Worm (Caenorhabditis elegans) whole organism, L4 larva: ENCODE data around the gene C53C7.3.

Source experiments
- ceh-32 ChIP-seq: sonication (generic microtip); optimal IDR thresholded peaks from 2 replicates; lab custom pipeline; 2016; ENCODE audit warnings: mild to moderate bottlenecking, missing genetic modification characterization, missing compliant biosample characterization; ENCODE audit not compliant: poor library complexity
- ceh-44 ChIP-seq: fragments of 200-800 bp; sonication (Bioruptor generic); IDR thresholded peaks from 2 replicates; pipeline ENCODE4 v1.3.6; 2022; ENCODE audit warnings: missing genetic modification reagents, missing genetic modification characterization, missing compliant biosample characterization
- egl-27 ChIP-seq: sonication (generic microtip); optimal IDR thresholded peaks from 3 replicates; lab custom pipeline; 2017; ENCODE audit warnings: missing biosample characterization, missing genetic modification reagents, missing genetic modification characterization
- fos-1 ChIP-seq: fragments of 150-350 bp; optimal IDR thresholded peaks from 2 replicates; lab custom pipeline; 2014; ENCODE audit warnings: missing biosample characterization, missing genetic modification characterization
- mep-1 ChIP-seq: fragments of 150-350 bp; sonication (generic microtip); optimal IDR thresholded peaks from 3 replicates; lab custom pipeline; 2014; ENCODE audit warnings: missing biosample characterization, missing genetic modification characterization
- nhr-10 ChIP-seq: fragments of 150-350 bp; optimal IDR thresholded peaks from 2 replicates; lab custom pipeline; 2014; ENCODE audit warnings: missing biosample characterization, missing genetic modification characterization
- unc-62 ChIP-seq, 3 experiments: fragments of 150-350 bp in 1 of 3; sonication (generic microtip); optimal IDR thresholded peaks in 2 of 3; peaks in 1 of 3; 1 replicate in 1 of 3; 2 replicates in 2 of 3; lab custom pipeline; 2014 to 2017; ENCODE audit warnings: missing biosample characterization in 3 of 3, missing genetic modification characterization in 3 of 3, missing genetic modification reagents in 3 of 3, missing genotype in 1 of 3

- TF ChIP-seq unc-62 (GFP tag; optimal IDR thresholded peaks at IDR 0.05 in 1 of 2; lab: Kevin White, UChicago) (no peak), unc-62 (tag; optimal IDR thresholded peaks at IDR 0.05; lab: Kevin White, UChicago) (no peak), mep-1 (tag; lab: Kevin White, UChicago) (no peak), ceh-32 (no peak), egl-27 (tag; lab: Kevin White, UChicago) (no peak), fos-1 (tag; lab: Kevin White, UChicago) (no peak), nhr-10 (tag; lab: Kevin White, UChicago) (no peak), ceh-44 (no peak)
Measured at ce11 chrX:13100410-13100809, 52.1 kb downstream of the C53C7.3 start, which contains the start of gene R03G8.6.
